Worm (Caenorhabditis elegans) whole organism, L1 larva: ENCODE measurements around the gene ZK899.1.

Source experiments
- ama-1 ChIP-seq: fragments of 150-350 bp; optimal IDR thresholded peaks from 2 replicates; lab custom pipeline; 2014
- ceh-82 ChIP-seq, 3 experiments: fragments of 150-350 bp in 1 of 3; sonication (generic microtip) in 2 of 3; optimal IDR thresholded peaks; 2 replicates each; lab custom pipeline; 2014 to 2017; ENCODE audit warnings: missing biosample characterization in 3 of 3, missing genetic modification characterization in 3 of 3
- ces-1 ChIP-seq: fragments of 150-350 bp; optimal IDR thresholded peaks from 2 replicates; lab custom pipeline; 2014; ENCODE audit warnings: missing biosample characterization, missing genetic modification reagents, missing genetic modification characterization
- elt-2 ChIP-seq: sonication (generic microtip); optimal IDR thresholded peaks from 2 replicates; lab custom pipeline; 2016; ENCODE audit warnings: missing genetic modification characterization, mild to moderate bottlenecking, inconsistent platforms, missing compliant biosample characterization, missing genetic modification reagents
- jun-1 ChIP-seq: fragments of 150-350 bp; optimal IDR thresholded peaks from 2 replicates; lab custom pipeline; 2014; ENCODE audit warnings: missing biosample characterization, missing genetic modification reagents, missing genetic modification characterization
- lin-13 ChIP-seq: fragments of 150-350 bp; optimal IDR thresholded peaks from 2 replicates; lab custom pipeline; 2014; ENCODE audit warnings: missing biosample characterization, missing genetic modification reagents, missing genetic modification characterization
- mep-1 ChIP-seq: fragments of 150-350 bp; optimal IDR thresholded peaks from 2 replicates; lab custom pipeline; 2014; ENCODE audit warnings: missing biosample characterization, missing genetic modification characterization
- nhr-11 ChIP-seq: fragments of 150-350 bp; optimal IDR thresholded peaks from 2 replicates; lab custom pipeline; 2014; ENCODE audit warnings: missing biosample characterization, missing genetic modification characterization
- unc-98 ChIP-seq: fragments of 200-800 bp; sonication (Bioruptor generic); IDR thresholded peaks from 2 replicates; pipeline ENCODE4 v1.3.6; 2022; ENCODE audit warnings: missing genetic modification characterization, missing compliant biosample characterization

DNA sequence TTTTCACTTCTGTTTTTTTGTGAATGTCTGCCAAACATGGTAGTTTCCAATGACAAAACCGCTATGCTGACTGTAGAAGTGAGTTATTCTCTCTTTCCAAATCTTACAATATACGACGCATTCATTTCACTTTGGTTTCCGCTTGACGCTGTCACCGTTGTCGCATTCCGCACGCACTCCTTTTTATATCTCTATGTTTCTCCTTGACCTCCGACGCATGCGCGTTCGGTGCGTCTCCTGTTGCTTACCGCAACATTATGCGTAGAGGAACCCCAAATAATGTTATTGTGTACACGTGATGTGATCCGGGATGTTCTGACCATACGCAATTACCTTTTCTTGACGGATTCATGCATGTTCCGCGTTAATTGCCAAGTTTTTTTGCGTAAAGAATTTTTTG is 44.5 kb upstream of the ZK899.1 start:
- no peak for TF ChIP-seq mep-1 (tag; lab: Kevin White, UChicago)
- TF ChIP-seq ama-1 (lab: Kevin White, UChicago) = no peak
- no peak for TF ChIP-seq nhr-11
- TF ChIP-seq jun-1 (tag; lab: Kevin White, UChicago) = no peak
- TF ChIP-seq lin-13 (GFP tag; lab: Kevin White, UChicago) = no peak
- TF ChIP-seq unc-98 (GFP tag; lab: Robert Waterston, UW) = no peak
- TF ChIP-seq ces-1 (GFP tag; lab: Kevin White, UChicago) = no peak
- TF ChIP-seq elt-2 (tag; lab: Kevin White, UChicago) = no peak
- no peak for TF ChIP-seq ceh-82 (tag; optimal IDR thresholded peaks at IDR 0.05; lab: Kevin White, UChicago)
